Worm (Caenorhabditis elegans) whole organism, mixed stage, embryonic: ENCODE results near the gene cst-2.

Experiments used
- bed-3 ChIP-seq: fragments of 200-800 bp; sonication (Bioruptor generic); optimal IDR thresholded peaks from 3 replicates; lab custom pipeline; 2018; ENCODE audit warnings: mild to moderate bottlenecking, missing genetic modification characterization, moderate library complexity, missing compliant biosample characterization
- ceh-83 ChIP-seq: fragments of 200-800 bp; sonication (Bioruptor generic); optimal IDR thresholded peaks from 2 replicates; lab custom pipeline; 2018; ENCODE audit warnings: mild to moderate bottlenecking, missing genetic modification characterization, missing compliant biosample characterization
- lin-13 ChIP-seq: fragments of 150-350 bp; optimal IDR thresholded peaks from 2 replicates; lab custom pipeline; 2014; ENCODE audit warnings: missing biosample characterization, missing genetic modification characterization
- nhr-12 ChIP-seq: fragments of 150-350 bp; optimal IDR thresholded peaks from 2 replicates; lab custom pipeline; 2014; ENCODE audit warnings: missing biosample characterization, missing genetic modification characterization
- nhr-76 ChIP-seq: sonication (generic microtip); optimal IDR thresholded peaks from 2 replicates; lab custom pipeline; 2017; ENCODE audit warnings: missing biosample characterization, missing genetic modification characterization
- sptf-1 ChIP-seq: sonication (generic microtip); optimal IDR thresholded peaks from 2 replicates; lab custom pipeline; 2017; ENCODE audit warnings: mild to moderate bottlenecking, missing genetic modification characterization, moderate library complexity, missing compliant biosample characterization
- tbx-8 ChIP-seq: fragments of 200-800 bp; sonication (Bioruptor generic); optimal IDR thresholded peaks from 2 replicates; lab custom pipeline; 2018; ENCODE audit warnings: mild to moderate bottlenecking, missing genetic modification characterization, moderate library complexity, missing compliant biosample characterization
- unc-62 ChIP-seq: fragments of 150-350 bp; optimal IDR thresholded peaks from 2 replicates; lab custom pipeline; 2014; ENCODE audit warnings: missing biosample characterization, missing genetic modification reagents, missing genetic modification characterization
- ztf-11 ChIP-seq: fragments of 150-350 bp; optimal IDR thresholded peaks from 2 replicates; lab custom pipeline; 2014; ENCODE audit warnings: missing biosample characterization, missing genetic modification characterization

ce11 chrX:4353318-4353717, 17.5 kb upstream of the cst-2 start, which contains the start of gene col-165:
- TF ChIP-seq nhr-76 (tag; lab: Kevin White, UChicago) = no peak
- no peak for TF ChIP-seq tbx-8 (GFP tag; lab: Kevin White, UChicago)
- no peak for TF ChIP-seq lin-13 (tag; lab: Kevin White, UChicago)
- no peak for TF ChIP-seq ceh-83 (GFP tag; lab: Kevin White, UChicago)
- TF ChIP-seq nhr-12 = no peak
- no peak for TF ChIP-seq bed-3 (GFP tag; lab: Kevin White, UChicago)
- no peak for TF ChIP-seq sptf-1 (tag; lab: Kevin White, UChicago)
- no peak for TF ChIP-seq ztf-11
- no peak for TF ChIP-seq unc-62 (GFP tag; lab: Kevin White, UChicago)
